Worm (Caenorhabditis elegans) whole organism, midembryonic: ENCODE results near the gene Y39E4B.10.

Experiments used
- T22C8.4 ChIP-seq: fragments of 200-800 bp; sonication (Bioruptor generic); IDR thresholded peaks from 2 replicates; pipeline ENCODE4 v1.3.6; 2022; ENCODE audit warnings: missing genetic modification characterization, missing compliant biosample characterization
- cog-1 ChIP-seq: sonication (generic microtip); optimal IDR thresholded peaks from 2 replicates; lab custom pipeline; 2016; ENCODE audit warnings: missing genetic modification characterization, missing compliant biosample characterization
- flt-1 ChIP-seq: fragments of 200-800 bp; sonication (Bioruptor generic); IDR thresholded peaks from 2 replicates; pipeline ENCODE4 v1.3.6; 2022; ENCODE audit warnings: missing genetic modification characterization, missing compliant biosample characterization
- klf-2 ChIP-seq: fragments of 200-800 bp; sonication (Bioruptor generic); conservative IDR thresholded peaks from 2 replicates; pipeline ENCODE4 v1.3.6; 2022; ENCODE audit warnings: missing genetic modification reagents, missing genetic modification characterization, missing compliant biosample characterization
- med-1 ChIP-seq: sonication (generic microtip); optimal IDR thresholded peaks from 2 replicates; lab custom pipeline; 2017; ENCODE audit warnings: missing genetic modification characterization, mild to moderate bottlenecking, missing compliant biosample characterization, antibody characterized with exemption, missing genetic modification reagents; ENCODE audit not compliant: insufficient read depth
- ref-1 ChIP-seq: fragments of 200-800 bp; sonication (Bioruptor generic); conservative IDR thresholded peaks from 2 replicates; pipeline ENCODE4 v1.3.6; 2022; ENCODE audit warnings: missing genetic modification reagents, missing genetic modification characterization, missing compliant biosample characterization
- tab-1 ChIP-seq: fragments of 200-800 bp; sonication (Bioruptor generic); IDR thresholded peaks from 2 replicates; pipeline ENCODE4 v1.3.6; 2022; ENCODE audit warnings: missing genetic modification characterization, missing compliant biosample characterization
- ztf-23 ChIP-seq: fragments of 200-800 bp; sonication (Bioruptor generic); IDR thresholded peaks from 2 replicates; pipeline ENCODE4 v1.3.6; 2022; ENCODE audit warnings: missing genetic modification reagents, missing genetic modification characterization, missing compliant biosample characterization
- ztf-29 ChIP-seq: fragments of 200-800 bp; sonication (Bioruptor generic); IDR thresholded peaks from 2 replicates; pipeline ENCODE4 v1.3.6; 2022; ENCODE audit warnings: missing genetic modification reagents, missing genetic modification characterization, missing compliant biosample characterization

The Y39E4B.10 gene

DNA sequence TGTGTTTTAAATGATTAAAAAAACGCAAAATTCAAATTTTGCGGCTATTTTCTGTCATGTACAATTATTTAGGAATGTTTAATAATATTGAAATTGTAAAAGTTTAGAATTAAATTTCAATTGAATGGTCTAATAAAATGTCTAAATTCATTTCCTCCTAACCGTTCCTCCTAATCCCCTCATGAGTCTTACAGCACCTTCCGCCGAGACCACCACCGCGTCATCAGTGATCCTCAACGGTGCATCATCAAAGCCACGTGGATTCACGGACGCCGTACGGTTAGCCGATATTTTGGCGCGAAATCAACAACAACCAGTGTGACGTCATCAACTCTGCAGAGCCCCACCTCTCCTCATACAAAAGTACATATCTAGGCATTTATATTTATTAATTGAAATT lies 34.2 kb downstream of the Y39E4B.10 start:
- TF ChIP-seq cog-1 (tag; lab: Kevin White, UChicago) (no peak), T22C8.4 (GFP tag; lab: Robert Waterston, UW) (no peak), ref-1 (GFP tag; lab: Robert Waterston, UW) (no peak), ztf-29 (GFP tag; lab: Robert Waterston, UW) (no peak), flt-1 (GFP tag; lab: Robert Waterston, UW) (no peak), tab-1 (GFP tag; lab: Robert Waterston, UW) (no peak), ztf-23 (GFP tag; lab: Robert Waterston, UW) (no peak), klf-2 (GFP tag; lab: Robert Waterston, UW) (no peak), med-1 (no peak)

- no peak for TF ChIP-seq tab-1 (GFP tag; lab: Robert Waterston, UW)
- TF ChIP-seq T22C8.4 (GFP tag; lab: Robert Waterston, UW) = no peak
- TF ChIP-seq cog-1 (tag; lab: Kevin White, UChicago) = no peak
- TF ChIP-seq ztf-29 (GFP tag; lab: Robert Waterston, UW) = no peak
- no peak for TF ChIP-seq med-1
- TF ChIP-seq ref-1 (GFP tag; lab: Robert Waterston, UW) = no peak
- TF ChIP-seq ztf-23 (GFP tag; lab: Robert Waterston, UW) = no peak
- no peak for TF ChIP-seq flt-1 (GFP tag; lab: Robert Waterston, UW)
- TF ChIP-seq klf-2 (GFP tag; lab: Robert Waterston, UW) = no peak
Observed at ce11 chrIII:13107307-13107706, 45.4 kb downstream of the Y39E4B.10 start, which contains the start of gene dhhc-8. TSS of gene dhhc-8 (plus strand) at chrIII:13107607.

DNA sequence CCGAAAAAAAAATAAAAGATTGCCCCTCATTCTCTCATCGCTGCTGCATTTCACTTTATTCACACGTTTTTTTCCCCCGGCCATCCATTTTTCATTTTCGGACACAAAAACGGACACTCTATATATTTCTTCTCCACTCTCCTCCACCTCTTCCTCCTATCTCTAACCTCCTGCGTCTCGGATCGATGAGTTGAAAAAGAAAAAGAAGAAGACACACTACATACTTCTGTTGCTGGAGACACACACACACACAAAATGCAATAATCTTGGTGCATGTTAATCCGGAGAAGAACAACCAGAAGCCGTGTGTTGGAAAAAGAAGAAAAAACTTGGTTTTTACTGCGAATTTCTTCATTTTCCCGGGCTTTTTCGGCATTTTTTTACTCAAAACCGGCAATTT lies 46.7 kb downstream of the Y39E4B.10 start:
- TF ChIP-seq ref-1 (GFP tag; lab: Robert Waterston, UW) = no peak
- TF ChIP-seq flt-1 (GFP tag; lab: Robert Waterston, UW) = 0 out of 2 replicates have a peak, but pooled peaks have one; percentile 18
- peak; percentile 21 for TF ChIP-seq cog-1 (tag; lab: Kevin White, UChicago)

ce11 chrIII:13105497-13105896 lies 47.2 kb downstream of the Y39E4B.10 start:
- TF ChIP-seq flt-1 (GFP tag; lab: Robert Waterston, UW) (no peak), T22C8.4 (GFP tag; lab: Robert Waterston, UW) (no peak), cog-1 (tag; lab: Kevin White, UChicago) (no peak)

DNA sequence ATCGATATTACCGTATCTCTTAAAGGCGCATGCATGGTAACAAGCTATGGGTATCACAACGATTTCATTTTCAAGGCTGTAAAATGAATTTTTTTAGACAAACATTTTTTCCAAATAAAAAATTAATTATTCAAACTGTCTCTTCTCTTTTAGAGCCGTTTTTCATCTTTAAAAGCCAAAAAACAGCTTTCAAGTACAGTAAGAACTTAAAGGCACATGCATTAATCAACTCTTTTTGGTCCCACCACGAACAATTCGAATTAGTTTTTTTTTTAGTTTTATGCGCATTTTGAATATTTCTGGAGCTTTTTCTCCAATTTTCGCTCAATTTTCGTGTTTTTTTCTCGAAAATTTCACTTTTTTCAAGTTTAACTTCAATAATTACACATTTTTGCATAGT lies 48.2 kb downstream of the Y39E4B.10 start:
- TF ChIP-seq T22C8.4 (GFP tag; lab: Robert Waterston, UW) (no peak), tab-1 (GFP tag; lab: Robert Waterston, UW) (no peak), ztf-29 (GFP tag; lab: Robert Waterston, UW) (no peak), klf-2 (GFP tag; lab: Robert Waterston, UW) (no peak), ref-1 (GFP tag; lab: Robert Waterston, UW) (no peak), cog-1 (tag; lab: Kevin White, UChicago) (no peak), flt-1 (GFP tag; lab: Robert Waterston, UW) (no peak), ztf-23 (GFP tag; lab: Robert Waterston, UW) (no peak), med-1 (no peak)

DNA sequence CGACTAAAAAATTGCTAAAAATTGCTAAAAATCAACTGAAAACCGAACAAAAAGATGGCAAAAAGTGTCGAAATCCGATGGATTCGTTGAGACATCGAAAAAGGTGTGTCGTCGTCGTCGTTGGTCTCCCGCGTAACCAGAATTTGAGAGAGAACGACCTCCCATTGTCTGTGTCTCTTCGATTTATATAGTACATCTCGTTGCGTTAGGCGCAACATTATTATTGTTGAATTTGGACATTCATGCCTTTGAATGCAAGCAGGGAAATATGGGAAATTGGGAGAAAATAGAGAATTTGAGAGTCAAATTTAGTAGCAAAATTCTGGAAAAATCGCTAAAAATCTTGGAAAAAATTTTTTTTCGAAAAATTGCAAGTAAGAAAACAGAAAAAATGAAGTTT lies 48.7 kb downstream of the Y39E4B.10 start:
- no peak for TF ChIP-seq cog-1 (tag; lab: Kevin White, UChicago)
- TF ChIP-seq ztf-29 (GFP tag; lab: Robert Waterston, UW) = no peak
- TF ChIP-seq flt-1 (GFP tag; lab: Robert Waterston, UW) = no peak

ce11 chrIII:13101070-13101469 lies 51.6 kb downstream of the Y39E4B.10 start:
- TF ChIP-seq ref-1 (GFP tag; lab: Robert Waterston, UW) (no peak), klf-2 (GFP tag; lab: Robert Waterston, UW) (no peak), ztf-29 (GFP tag; lab: Robert Waterston, UW) (no peak), T22C8.4 (GFP tag; lab: Robert Waterston, UW) (peak; percentile 30; the same call in 1 of the 2 replicates), med-1 (no peak), cog-1 (tag; lab: Kevin White, UChicago) (no peak)

ce11 chrIII:13099190-13099875 lies 53.3 kb downstream of the Y39E4B.10 start, which contains the start of gene pqn-83:
TSS of gene pqn-83 (minus strand) at chrIII:13099461.
- TF ChIP-seq T22C8.4 (GFP tag; lab: Robert Waterston, UW) (no peak), med-1 (no peak), flt-1 (GFP tag; lab: Robert Waterston, UW) (no peak), ztf-29 (GFP tag; lab: Robert Waterston, UW) (no peak), ref-1 (GFP tag; lab: Robert Waterston, UW) (no peak), cog-1 (tag; lab: Kevin White, UChicago) (no peak), tab-1 (GFP tag; lab: Robert Waterston, UW) (no peak), klf-2 (GFP tag; lab: Robert Waterston, UW) (no peak), ztf-23 (GFP tag; lab: Robert Waterston, UW) (no peak)

DNA sequence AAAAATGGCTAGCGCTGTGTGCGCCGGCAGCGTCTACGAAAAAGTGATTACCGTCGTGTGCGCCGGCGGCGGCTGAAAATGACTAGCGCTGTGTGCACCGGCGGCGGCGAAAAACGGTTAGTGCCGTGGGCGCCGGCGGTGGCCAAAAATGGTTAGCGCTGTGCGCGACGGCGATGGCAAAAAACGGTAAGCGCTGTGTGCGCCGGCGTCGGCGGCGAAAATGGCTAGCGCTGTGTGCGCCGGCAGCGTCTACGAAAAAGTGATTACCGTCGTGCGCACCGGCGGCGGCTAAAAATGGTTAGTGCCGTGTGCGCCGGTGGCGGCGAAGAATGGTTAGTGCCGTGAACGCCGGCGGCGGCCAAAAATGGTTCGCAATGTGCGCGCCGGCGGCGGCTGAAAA lies 60.3 kb downstream of the Y39E4B.10 start:
- peak; percentile 49; the same call in 1 of the 2 replicates for TF ChIP-seq ztf-23 (GFP tag; lab: Robert Waterston, UW)
- no peak for TF ChIP-seq ztf-29 (GFP tag; lab: Robert Waterston, UW)
